Worm (Caenorhabditis elegans): ENCODE results near the gene ZC190.2.

ce11 chrV:8643093-8643492 is 38.1 kb upstream of the ZC190.2 start, which contains the start of gene asp-13:
- no peak for TF ChIP-seq zag-1 (tag; optimal IDR thresholded peaks at IDR 0.05)
- no peak for TF ChIP-seq tra-1 (GFP tag; IDR thresholded peaks at IDR 0.05)
- no peak for TF ChIP-seq ces-1 (GFP tag; optimal IDR thresholded peaks at IDR 0.05)
- no peak for TF ChIP-seq F49E8.2 (tag; optimal IDR thresholded peaks at IDR 0.05; ENCODE audit: borderline replicate concordance)
- no peak for TF ChIP-seq ama-1 (optimal IDR thresholded peaks at IDR 0.05)
- TF ChIP-seq ceh-82 (tag; optimal IDR thresholded peaks at IDR 0.05) = no peak
- TF ChIP-seq lin-15B (tag; optimal IDR thresholded peaks at IDR 0.05) = no peak
